Fruit fly (Drosophila melanogaster) whole organism, prepupa: ENCODE measurements around the gene GstD5.
A peak's percentile ranks its signal among the peaks of the same experiment; 100 is the strongest.

ENCODE experiments used
- CG10669 ChIP-seq: fragments of 200-800 bp; sonication (Bioruptor generic); optimal IDR thresholded peaks from 3 replicates; lab custom pipeline; 2018; ENCODE audit warnings: missing biosample characterization, mild to moderate bottlenecking, missing genetic modification characterization, moderate library complexity
- CG11294 ChIP-seq: fragments of 200-800 bp; sonication (Bioruptor generic); IDR thresholded peaks from 2 replicates; pipeline ENCODE4 v1.3.6; 2022; ENCODE audit warnings: missing biosample characterization, missing genetic modification characterization
- CG11762 ChIP-seq: fragments of 200-800 bp; sonication (Bioruptor generic); optimal IDR thresholded peaks from 3 replicates; lab custom pipeline; 2016; ENCODE audit warnings: missing biosample characterization, missing genetic modification characterization; ENCODE audit not compliant: insufficient read depth
- CG1621 ChIP-seq: fragments of 200-800 bp; sonication (Bioruptor generic); optimal IDR thresholded peaks from 3 replicates; lab custom pipeline; 2018; ENCODE audit warnings: missing biosample characterization, mild to moderate bottlenecking, missing genetic modification characterization
- CG3032 ChIP-seq: fragments of 200-800 bp; optimal IDR thresholded peaks from 2 replicates; lab custom pipeline; 2019; ENCODE audit warnings: missing biosample characterization, mild to moderate bottlenecking, missing genetic modification characterization, moderate library complexity
- CG31627 ChIP-seq: fragments of 200-800 bp; sonication (Bioruptor generic); optimal IDR thresholded peaks from 3 replicates; lab custom pipeline; 2016; ENCODE audit warnings: missing biosample characterization, missing genetic modification characterization
- CG32006 ChIP-seq: fragments of 200-800 bp; sonication (Bioruptor generic); optimal IDR thresholded peaks from 3 replicates; lab custom pipeline; 2017; ENCODE audit warnings: missing biosample characterization, mild to moderate bottlenecking, missing genetic modification characterization
- CG34406 ChIP-seq: fragments of 200-800 bp; sonication (Bioruptor generic); optimal IDR thresholded peaks from 3 replicates; lab custom pipeline; 2016; ENCODE audit warnings: missing biosample characterization, missing genetic modification characterization
- CG4318 ChIP-seq: fragments of 200-800 bp; sonication (Bioruptor generic); optimal IDR thresholded peaks from 3 replicates; lab custom pipeline; 2017; ENCODE audit warnings: missing biosample characterization, mild to moderate bottlenecking, missing genetic modification characterization
- CG6163 ChIP-seq: fragments of 200-800 bp; sonication (Bioruptor generic); IDR thresholded peaks from 3 replicates; pipeline ENCODE4 v1.3.6; 2022; ENCODE audit warnings: missing biosample characterization, missing genetic modification characterization
- CG6792 ChIP-seq: fragments of 200-800 bp; sonication (Bioruptor generic); optimal IDR thresholded peaks from 3 replicates; lab custom pipeline; 2016; ENCODE audit warnings: missing biosample characterization, missing genetic modification characterization
- CG6854 ChIP-seq: fragments of 200-800 bp; sonication (Bioruptor generic); optimal IDR thresholded peaks from 2 replicates; lab custom pipeline; 2017; ENCODE audit warnings: missing biosample characterization, mild to moderate bottlenecking, missing genetic modification characterization
- CG7368 ChIP-seq: fragments of 200-800 bp; sonication (Bioruptor generic); optimal IDR thresholded peaks from 3 replicates; lab custom pipeline; 2016; ENCODE audit warnings: missing biosample characterization, missing genetic modification characterization
- CG8119 ChIP-seq: fragments of 200-800 bp; sonication (Bioruptor generic); IDR thresholded peaks from 3 replicates; pipeline ENCODE4 v1.3.6; 2022; ENCODE audit warnings: missing biosample characterization, missing genetic modification characterization
- CG8319 ChIP-seq: fragments of 200-800 bp; sonication (Bioruptor generic); optimal IDR thresholded peaks from 3 replicates; lab custom pipeline; 2016; ENCODE audit warnings: missing biosample characterization, missing genetic modification characterization
- CG8632 ChIP-seq: fragments of 200-800 bp; sonication (Bioruptor generic); optimal IDR thresholded peaks from 3 replicates; lab custom pipeline; 2016; ENCODE audit warnings: missing biosample characterization, missing genetic modification characterization
- CG9139 ChIP-seq: fragments of 200-800 bp; sonication (Bioruptor generic); optimal IDR thresholded peaks from 3 replicates; lab custom pipeline; 2017; ENCODE audit warnings: missing biosample characterization, mild to moderate bottlenecking, missing genetic modification characterization
- Eip75B ChIP-seq: fragments of 200-800 bp; sonication (Bioruptor generic); optimal IDR thresholded peaks from 3 replicates; lab custom pipeline; 2016; ENCODE audit warnings: missing biosample characterization, missing genetic modification characterization
- Eip78C ChIP-seq: fragments of 200-800 bp; sonication (Bioruptor generic); peaks from one replicate; lab custom pipeline; 2016; ENCODE audit warnings: missing biosample characterization, missing genetic modification characterization
- Eip93F ChIP-seq: fragments of 200-800 bp; sonication (Bioruptor generic); optimal IDR thresholded peaks from 2 replicates; lab custom pipeline; 2016; ENCODE audit warnings: missing biosample characterization, mild to moderate bottlenecking, missing genetic modification characterization
- Ets21C ChIP-seq: fragments of 200-800 bp; sonication (Bioruptor generic); optimal IDR thresholded peaks from 3 replicates; lab custom pipeline; 2016; ENCODE audit warnings: missing biosample characterization, missing genetic modification characterization
- Gug ChIP-seq: fragments of 200-800 bp; sonication (Bioruptor generic); IDR thresholded peaks from 2 replicates; pipeline ENCODE4 v1.3.6; 2022; ENCODE audit warnings: missing biosample characterization, missing genetic modification characterization
- Hr38 ChIP-seq: sonication (Bioruptor generic); optimal IDR thresholded peaks from 2 replicates; lab custom pipeline; 2016; ENCODE audit warnings: missing biosample characterization, missing genetic modification characterization
- Hr39 ChIP-seq: fragments of 200-800 bp; sonication (Bioruptor generic); optimal IDR thresholded peaks from 2 replicates; lab custom pipeline; 2016; ENCODE audit warnings: missing biosample characterization, missing genetic modification characterization
- Hr4 ChIP-seq: fragments of 200-800 bp; sonication (Bioruptor generic); optimal IDR thresholded peaks from 3 replicates; lab custom pipeline; 2016; ENCODE audit warnings: missing biosample characterization, missing genetic modification characterization
- Lpt ChIP-seq: fragments of 200-800 bp; sonication (Bioruptor generic); optimal IDR thresholded peaks from 3 replicates; lab custom pipeline; 2016; ENCODE audit warnings: missing biosample characterization, missing genetic modification characterization
- Met ChIP-seq: fragments of 200-800 bp; sonication (Bioruptor generic); optimal IDR thresholded peaks from 3 replicates; lab custom pipeline; 2016; ENCODE audit warnings: missing biosample characterization, missing genetic modification characterization
- OdsH ChIP-seq: fragments of 200-800 bp; sonication (Bioruptor generic); optimal IDR thresholded peaks from 3 replicates; lab custom pipeline; 2016; ENCODE audit warnings: missing biosample characterization, missing genetic modification characterization
- Smox ChIP-seq: fragments of 200-800 bp; sonication (Bioruptor generic); optimal IDR thresholded peaks from 3 replicates; lab custom pipeline; 2016; ENCODE audit warnings: missing biosample characterization, missing genetic modification characterization
- Sox102F ChIP-seq: fragments of 200-800 bp; sonication (Bioruptor generic); optimal IDR thresholded peaks from 2 replicates; lab custom pipeline; 2016; ENCODE audit warnings: missing biosample characterization, mild to moderate bottlenecking, missing genetic modification characterization
- Sox14 ChIP-seq: fragments of 200-800 bp; sonication (Bioruptor generic); optimal IDR thresholded peaks from 3 replicates; lab custom pipeline; 2016; ENCODE audit warnings: missing biosample characterization, missing genetic modification characterization
- Sox15 ChIP-seq: fragments of 200-800 bp; sonication (Bioruptor generic); optimal IDR thresholded peaks from 3 replicates; lab custom pipeline; 2016; ENCODE audit warnings: missing biosample characterization, missing genetic modification characterization
- achi ChIP-seq: fragments of 200-800 bp; sonication (Bioruptor generic); optimal IDR thresholded peaks from 3 replicates; lab custom pipeline; 2016; ENCODE audit warnings: missing biosample characterization, missing genetic modification characterization
- cyc ChIP-seq: fragments of 200-800 bp; sonication (Bioruptor generic); optimal IDR thresholded peaks from 3 replicates; lab custom pipeline; 2016; ENCODE audit warnings: missing biosample characterization, missing genetic modification characterization
- dac ChIP-seq: fragments of 200-800 bp; sonication (Bioruptor generic); optimal IDR thresholded peaks from 2 replicates; lab custom pipeline; 2017; ENCODE audit warnings: missing biosample characterization, mild to moderate bottlenecking, missing genetic modification characterization
- eg ChIP-seq: fragments of 200-800 bp; sonication (Bioruptor generic); IDR thresholded peaks from 3 replicates; pipeline ENCODE4 v1.3.6; 2022; ENCODE audit warnings: missing biosample characterization, missing genetic modification characterization
- esn ChIP-seq: fragments of 200-800 bp; sonication (Bioruptor generic); optimal IDR thresholded peaks from 2 replicates; lab custom pipeline; 2016; ENCODE audit warnings: missing biosample characterization, mild to moderate bottlenecking, missing genetic modification characterization, moderate library complexity
- fd59A ChIP-seq: fragments of 200-800 bp; sonication (Bioruptor generic); optimal IDR thresholded peaks from 2 replicates; lab custom pipeline; 2017; ENCODE audit warnings: missing biosample characterization, mild to moderate bottlenecking, missing genetic modification characterization, missing genetic modification reagents
- fkh ChIP-seq: fragments of 200-800 bp; sonication (Bioruptor generic); optimal IDR thresholded peaks from 3 replicates; lab custom pipeline; 2017; ENCODE audit warnings: missing biosample characterization, mild to moderate bottlenecking, missing genetic modification characterization, moderate library complexity
- lz ChIP-seq: fragments of 200-800 bp; sonication (Bioruptor generic); optimal IDR thresholded peaks from 3 replicates; lab custom pipeline; 2016; ENCODE audit warnings: missing biosample characterization, missing genetic modification characterization
- pdm3 ChIP-seq: fragments of 200-800 bp; sonication (Bioruptor generic); optimal IDR thresholded peaks from 3 replicates; lab custom pipeline; 2016; ENCODE audit warnings: missing biosample characterization, missing genetic modification characterization
- salr ChIP-seq, 2 experiments: fragments of 200-800 bp; sonication (Bioruptor generic); optimal IDR thresholded peaks; 3 replicates each; lab custom pipeline; 2016 to 2018; ENCODE audit warnings: missing biosample characterization in 2 of 2, missing genetic modification characterization in 2 of 2, mild to moderate bottlenecking in 1 of 2
- topi ChIP-seq: fragments of 200-800 bp; sonication (Bioruptor generic); optimal IDR thresholded peaks from 3 replicates; lab custom pipeline; 2016; ENCODE audit warnings: missing biosample characterization, missing genetic modification characterization
- vri ChIP-seq: fragments of 200-800 bp; sonication (Bioruptor generic); optimal IDR thresholded peaks from 3 replicates; lab custom pipeline; 2016; ENCODE audit warnings: missing biosample characterization, mild to moderate bottlenecking, missing genetic modification characterization

GstD5 gene

DNA sequence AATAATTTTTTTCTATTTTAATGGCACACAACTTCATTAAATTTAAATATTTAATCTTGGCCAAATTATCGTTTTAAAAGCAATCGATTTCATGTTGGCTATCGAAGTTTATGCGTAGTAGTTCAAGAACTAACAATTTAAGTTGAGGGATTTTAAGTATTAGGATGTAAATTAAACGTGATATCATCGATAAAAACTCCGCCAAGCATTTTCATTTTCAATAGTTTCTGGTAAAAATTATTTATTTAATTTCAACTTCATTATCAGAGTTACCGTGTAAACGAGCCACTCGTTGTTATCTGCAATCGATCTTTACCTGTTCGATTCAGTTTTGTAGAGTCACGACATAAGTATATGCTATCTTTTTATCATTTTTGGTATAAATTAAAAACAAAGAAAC lies 27.4 kb downstream of the GstD5 start (continued):
- TF ChIP-seq achi (GFP tag; lab: Kevin White, UChicago) (peak; percentile 94), CG8632 (GFP tag; lab: Kevin White, UChicago) (peak; percentile 97), Hr4 (peak; percentile 93), CG3032 (tag; lab: Kevin White, UChicago) (peak; percentile 98), pdm3 (GFP tag; lab: Kevin White, UChicago) (peak; percentile 93), fkh (peak; percentile 73), CG7368 (GFP tag; lab: Kevin White, UChicago) (peak; percentile 98), CG10669 (GFP tag; lab: Kevin White, UChicago) (peak; percentile 96)

DNA sequence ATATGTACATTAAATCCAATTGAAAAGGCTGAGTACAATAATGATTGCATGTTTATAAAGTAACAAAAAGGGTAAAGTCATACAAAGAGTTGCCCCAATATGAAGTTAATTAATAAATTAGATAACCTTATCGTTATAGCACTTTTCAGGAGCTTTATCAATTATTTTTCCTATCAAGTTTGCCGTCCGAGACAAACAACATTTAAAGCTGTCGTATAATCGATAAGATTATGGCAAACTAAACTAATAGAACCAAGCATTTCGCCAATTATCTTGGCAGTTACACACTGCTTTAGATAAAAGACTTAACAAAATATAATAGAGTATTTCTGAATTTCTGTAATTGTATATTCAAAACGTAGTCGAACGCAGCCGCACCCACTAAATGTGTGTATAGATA lies 29.6 kb downstream of the GstD5 start:
- peak; percentile 18 for TF ChIP-seq vri
- peak; percentile 26 for TF ChIP-seq Eip93F (GFP tag; lab: Kevin White, UChicago)
- no peak for TF ChIP-seq esn (GFP tag; lab: Kevin White, UChicago)

DNA sequence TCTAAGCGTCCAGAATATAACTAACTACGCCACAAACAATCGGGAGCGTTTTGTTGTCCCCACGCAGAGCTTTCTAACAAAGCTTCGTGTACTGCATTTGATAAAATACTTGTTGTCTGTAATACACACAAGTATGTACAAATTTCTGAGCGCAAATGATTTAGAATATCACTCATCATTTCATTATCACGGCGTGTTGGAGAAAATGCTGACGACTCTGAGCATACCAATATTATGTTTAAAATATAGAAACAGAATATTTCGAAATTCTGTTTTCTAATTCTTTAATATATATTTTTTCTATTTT lies 30.3 kb downstream of the GstD5 start, which contains the start of gene Cyp9f2:
Gene Cyp9f2, minus strand, starts transcription at position 101 of the 307 bp plus-strand sequence.
- TF ChIP-seq fd59A (GFP tag; lab: Kevin White, UChicago): no peak

- TF ChIP-seq Eip93F (GFP tag; lab: Kevin White, UChicago) (peak; percentile 21), Lpt (peak; percentile 9), Smox (GFP tag; lab: Kevin White, UChicago) (no peak), Hr38 (no peak), CG8632 (GFP tag; lab: Kevin White, UChicago) (peak; percentile 20), Eip75B (GFP tag; lab: Kevin White, UChicago) (peak; percentile 46), CG3032 (tag; lab: Kevin White, UChicago) (peak; percentile 7), CG34406 (GFP tag; lab: Kevin White, UChicago) (peak; percentile 36), Met (GFP tag; lab: Kevin White, UChicago) (no peak), salr (GFP tag; optimal IDR thresholded peaks at IDR 0.05; lab: Kevin White, UChicago) (peak; percentile 41 to 50), cyc (GFP tag; lab: Kevin White, UChicago) (peak; percentile 8), CG6792 (GFP tag; lab: Kevin White, UChicago) (no peak), CG31627 (GFP tag; lab: Kevin White, UChicago) (peak; percentile 26), lz (GFP tag; lab: Kevin White, UChicago) (peak; percentile 58), fkh (peak; percentile 25), CG32006 (no peak), dac (GFP tag; lab: Kevin White, UChicago) (no peak), CG6854 (GFP tag; lab: Kevin White, UChicago) (peak; percentile 59), Sox14 (peak; percentile 19), CG4318 (GFP tag; lab: Kevin White, UChicago) (no peak), CG11294 (GFP tag; lab: Robert Waterston, UW) (no peak), Hr39 (peak; percentile 28), CG11762 (GFP tag; lab: Kevin White, UChicago) (peak; percentile 50), pdm3 (GFP tag; lab: Kevin White, UChicago) (no peak), Sox15 (GFP tag; lab: Kevin White, UChicago) (no peak), achi (GFP tag; lab: Kevin White, UChicago) (peak; percentile 32), CG1621 (tag; lab: Kevin White, UChicago) (peak; percentile 61), topi (GFP tag; lab: Kevin White, UChicago) (peak; percentile 24), CG6163 (peak; percentile 15; the same call in 1 of the 3 replicates), Sox102F (GFP tag; lab: Kevin White, UChicago) (peak; percentile 46), Ets21C (GFP tag; lab: Kevin White, UChicago) (no peak), OdsH (no peak), eg (GFP tag; lab: Robert Waterston, UW) (peak; percentile 70), Eip78C (GFP tag; lab: Kevin White, UChicago) (peak; percentile 87), CG8319 (GFP tag; lab: Kevin White, UChicago) (no peak), Gug (GFP tag; lab: Robert Waterston, UW) (no peak; the same call in 1 of the 2 replicates), CG8119 (peak; percentile 59), CG9139 (GFP tag; lab: Kevin White, UChicago) (peak; percentile 87)
These were observed 31.0 kb downstream of the GstD5 start, which contains the start of gene CG5167 for dm6 chr3R:12406235-12407196. Gene CG5167, plus strand, starts transcription at chr3R:12406532.
